Fruit fly (Drosophila melanogaster) whole organism, adult: ENCODE data around the gene CheB38c.

Experiments used
- CG11617 ChIP-seq: fragments of 200-800 bp; sonication (Bioruptor generic); optimal IDR thresholded peaks from 2 replicates; lab custom pipeline; 2017; ENCODE audit warnings: mild to moderate bottlenecking, missing biosample characterization, missing genetic modification reagents, missing genetic modification characterization
- CG12768 ChIP-seq: fragments of 200-800 bp; sonication (Bioruptor generic); optimal IDR thresholded peaks from 2 replicates; lab custom pipeline; 2017; ENCODE audit warnings: missing biosample characterization, missing genetic modification characterization, mild to moderate bottlenecking, moderate library complexity, missing genetic modification reagents
- CG33017 ChIP-seq: fragments of 200-800 bp; sonication (Bioruptor generic); optimal IDR thresholded peaks from 2 replicates; lab custom pipeline; 2018; ENCODE audit warnings: missing biosample characterization, mild to moderate bottlenecking, missing genetic modification characterization, moderate library complexity
- CG5204 ChIP-seq: fragments of 200-800 bp; sonication (Bioruptor generic); optimal IDR thresholded peaks from 2 replicates; lab custom pipeline; 2016; ENCODE audit warnings: missing biosample characterization, missing genetic modification characterization
- CG7045 ChIP-seq: fragments of 200-800 bp; sonication (Bioruptor generic); optimal IDR thresholded peaks from 2 replicates; lab custom pipeline; 2017; ENCODE audit warnings: missing biosample characterization, mild to moderate bottlenecking, missing genetic modification characterization
- Hr96 ChIP-seq: fragments of 200-800 bp; sonication (Bioruptor generic); optimal IDR thresholded peaks from 2 replicates; lab custom pipeline; 2016; ENCODE audit warnings: missing biosample characterization, missing genetic modification characterization
- Mnt ChIP-seq: fragments of 200-800 bp; sonication (Bioruptor generic); optimal IDR thresholded peaks from 2 replicates; lab custom pipeline; 2016; ENCODE audit warnings: missing biosample characterization, mild to moderate bottlenecking, missing genetic modification characterization
- bab1 ChIP-seq: fragments of 200-800 bp; sonication (Bioruptor generic); optimal IDR thresholded peaks from 3 replicates; lab custom pipeline; 2019; ENCODE audit warnings: missing biosample characterization, mild to moderate bottlenecking, missing genetic modification characterization, moderate library complexity
- cic ChIP-seq: fragments of 200-800 bp; sonication (Bioruptor generic); optimal IDR thresholded peaks from 2 replicates; lab custom pipeline; 2017; ENCODE audit warnings: missing biosample characterization, mild to moderate bottlenecking, missing genetic modification characterization, moderate library complexity
- cnc ChIP-seq, 2 experiments: fragments of >200 bp; optimal IDR thresholded peaks; 2 replicates each; lab custom pipeline; 2017
- kay ChIP-seq: fragments of 200-800 bp; sonication (Bioruptor generic); peaks from one replicate; lab custom pipeline; 2016; ENCODE audit warnings: missing biosample characterization, missing genetic modification characterization, borderline replicate concordance
- tj ChIP-seq: fragments of 200-800 bp; sonication (Bioruptor generic); optimal IDR thresholded peaks from 3 replicates; lab custom pipeline; 2017; ENCODE audit warnings: missing biosample characterization, mild to moderate bottlenecking, missing genetic modification characterization, moderate library complexity

DNA sequence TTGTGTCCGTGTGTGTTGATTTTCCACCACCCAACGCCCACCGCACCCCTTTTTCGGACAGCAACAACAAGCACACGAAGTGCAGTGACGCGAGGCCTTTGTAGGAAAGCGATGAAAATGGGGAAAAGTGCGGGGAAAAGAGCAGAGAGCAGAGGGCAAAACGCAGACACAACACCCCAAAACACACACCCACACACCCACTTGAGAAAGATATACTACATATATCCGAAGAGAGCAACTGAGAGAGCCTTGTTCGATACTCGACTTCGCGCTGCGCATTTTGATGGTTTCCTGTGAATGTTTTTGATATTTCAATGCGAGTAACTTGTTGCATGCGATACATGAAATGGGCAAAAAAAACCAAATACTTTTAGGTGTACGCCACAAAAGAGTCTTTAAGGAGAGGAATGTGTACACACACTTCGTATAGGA lies 16.9 kb downstream of the CheB38c start:
- no peak for TF ChIP-seq CG12768 (GFP tag; lab: Kevin White, UChicago)
- no peak for TF ChIP-seq CG5204
- TF ChIP-seq Mnt: no peak
- no peak for TF ChIP-seq kay (GFP tag; lab: Kevin White, UChicago)
- no peak for TF ChIP-seq cnc (optimal IDR thresholded peaks at IDR 0.05; lab: Kevin White, UChicago)
- TF ChIP-seq CG7045 (GFP tag; lab: Kevin White, UChicago): no peak
- TF ChIP-seq CG11617: no peak
- no peak for TF ChIP-seq Hr96 (GFP tag; lab: Kevin White, UChicago)
- no peak for TF ChIP-seq CG33017 (tag; lab: Kevin White, UChicago)
- no peak for TF ChIP-seq bab1 (GFP tag; lab: Kevin White, UChicago)
- no peak for TF ChIP-seq cic (GFP tag; lab: Kevin White, UChicago)
- no peak for TF ChIP-seq tj
